Fruit fly (Drosophila melanogaster): Measurements from ENCODE around the gene CG13794.

The CG13794 gene

DNA sequence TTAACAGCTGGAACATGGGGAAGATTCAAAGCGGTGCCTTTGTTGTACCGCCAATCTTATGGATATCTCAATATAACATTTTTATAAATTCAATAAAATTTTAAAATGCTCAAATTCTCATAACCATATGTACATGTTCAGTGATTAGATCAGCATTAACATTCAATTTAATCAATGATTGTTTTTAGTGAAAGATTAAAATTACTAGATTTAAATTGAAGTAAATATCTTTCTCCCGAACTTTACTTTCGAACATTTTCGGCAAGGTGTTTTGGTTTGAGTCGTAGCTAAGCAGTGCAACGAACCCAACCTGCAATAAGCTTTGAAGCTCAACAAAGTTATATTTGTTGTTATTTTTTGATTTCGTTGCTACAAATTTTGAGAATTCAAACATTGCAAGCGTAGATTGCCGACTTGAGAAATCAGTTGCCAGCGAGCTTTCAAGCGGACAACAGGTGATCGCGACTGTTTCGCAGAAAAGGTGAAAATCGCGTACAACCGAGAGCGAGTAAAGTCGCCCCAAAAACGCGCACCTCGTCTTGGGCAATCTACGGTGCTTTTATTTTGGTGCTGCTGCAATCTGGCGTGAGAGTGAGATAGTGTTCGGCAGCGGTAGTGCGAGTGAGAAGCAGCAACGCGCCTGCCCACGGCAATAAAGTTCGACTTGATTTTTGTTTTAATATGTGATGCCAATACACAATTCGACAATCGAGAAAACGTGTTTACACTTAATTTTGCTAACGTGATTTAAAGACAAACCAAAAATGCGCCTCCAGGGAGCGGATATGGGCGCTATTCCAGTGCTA lies 20.0 kb downstream of the CG13794 start, which contains the start of gene Tep3 (continued):
- TF ChIP-seq row (GFP tag; IDR thresholded peaks at IDR 0.05): peak; percentile 38; the same call in 1 of the 3 replicates
- TF ChIP-seq CG12744 (GFP tag; optimal IDR thresholded peaks at IDR 0.05): no peak
- peak; percentile 14 for TF ChIP-seq CG4820 (GFP tag; optimal IDR thresholded peaks at IDR 0.05)
- TF ChIP-seq wdn (GFP tag; IDR thresholded peaks at IDR 0.05): no peak
- peak; percentile 33 for TF ChIP-seq ERR (GFP tag; optimal IDR thresholded peaks at IDR 0.05)
- TF ChIP-seq lov (optimal IDR thresholded peaks at IDR 0.05): no peak
- no peak for TF ChIP-seq lov (GFP tag; IDR thresholded peaks at IDR 0.05)
- peak; percentile 52 for TF ChIP-seq Hsf (GFP tag; optimal IDR thresholded peaks at IDR 0.05)
- peak; percentile 43; the same call in 1 of the 2 replicates for TF ChIP-seq slbo (GFP tag; IDR thresholded peaks at IDR 0.05)
- TF ChIP-seq Awh (GFP tag; IDR thresholded peaks at IDR 0.05): 0 out of 2 replicates have a peak, but pooled peaks have one; percentile 29
- TF ChIP-seq CG12769 (tag; optimal IDR thresholded peaks at IDR 0.05): peak; percentile 5
- no peak for TF ChIP-seq CG17612 (GFP tag; IDR thresholded peaks at IDR 0.05)
- TF ChIP-seq CG10543 (GFP tag; optimal IDR thresholded peaks at IDR 0.05): peak; percentile 9
- peak; percentile 19 for TF ChIP-seq CG9727 (GFP tag; optimal IDR thresholded peaks at IDR 0.05)
- TF ChIP-seq CG5245 (GFP tag; optimal IDR thresholded peaks at IDR 0.05): peak; percentile 11
- no peak for TF ChIP-seq prd (optimal IDR thresholded peaks at IDR 0.05)
- TF ChIP-seq prd (GFP tag; IDR thresholded peaks at IDR 0.05): 0 out of 3 replicates have a peak, but pooled peaks have one; percentile 37
- TF ChIP-seq Usf (GFP tag; optimal IDR thresholded peaks at IDR 0.05): no peak
- TF ChIP-seq CG1792 (GFP tag; optimal IDR thresholded peaks at IDR 0.05): no peak
- TF ChIP-seq az2 (GFP tag; optimal IDR thresholded peaks at IDR 0.05): peak; percentile 4
- TF ChIP-seq so (GFP tag; IDR thresholded peaks at IDR 0.05): 0 out of 3 replicates have a peak, but pooled peaks have one; percentile 9
- TF ChIP-seq pho (GFP tag; optimal IDR thresholded peaks at IDR 0.05): peak; percentile 27
- TF ChIP-seq bab2 (GFP tag; optimal IDR thresholded peaks at IDR 0.05): peak; percentile 24
- peak; percentile 19 for TF ChIP-seq CG4854 (GFP tag; optimal IDR thresholded peaks at IDR 0.05)
- peak; percentile 32 for TF ChIP-seq CHES-1-like (GFP tag; optimal IDR thresholded peaks at IDR 0.05)
- TF ChIP-seq ci (GFP tag; IDR thresholded peaks at IDR 0.05): peak; percentile 35; the same call in 1 of the 3 replicates
- TF ChIP-seq CG10209 (GFP tag; optimal IDR thresholded peaks at IDR 0.05): peak; percentile 31
- peak; percentile 80 for TF ChIP-seq sens (GFP tag)
- TF ChIP-seq Lpt (GFP tag; optimal IDR thresholded peaks at IDR 0.05): no peak
- peak; percentile 40 to 43 for TF ChIP-seq dpn (GFP tag; optimal IDR thresholded peaks at IDR 0.05)
- peak; percentile 62 for TF ChIP-seq CG9932 (GFP tag; IDR thresholded peaks at IDR 0.05)
- TF ChIP-seq Rx (GFP tag; IDR thresholded peaks at IDR 0.05): no peak
- peak; percentile 56 for TF ChIP-seq mam (GFP tag; optimal IDR thresholded peaks at IDR 0.05)
- peak; percentile 46 for TF ChIP-seq CG4424 (GFP tag; optimal IDR thresholded peaks at IDR 0.05)
- no peak; the same call in 1 of the 2 replicates for TF ChIP-seq CG31441 (GFP tag; IDR thresholded peaks at IDR 0.05)
- TF ChIP-seq HHEX (GFP tag; optimal IDR thresholded peaks at IDR 0.05): no peak
- TF ChIP-seq Hmr (GFP tag; optimal IDR thresholded peaks at IDR 0.05): peak; percentile 35
- peak; percentile 24; the same call in 1 of the 2 replicates for TF ChIP-seq Ptx1 (GFP tag; IDR thresholded peaks at IDR 0.05)
- TF ChIP-seq CG18011 (GFP tag; optimal IDR thresholded peaks at IDR 0.05): no peak
- TF ChIP-seq Poxn (GFP tag; IDR thresholded peaks at IDR 0.05): no peak
- TF ChIP-seq tin (GFP tag; optimal IDR thresholded peaks at IDR 0.05): peak; percentile 42
- TF ChIP-seq gem (tag; optimal IDR thresholded peaks at IDR 0.05): peak; percentile 53
- TF ChIP-seq CG4707 (GFP tag; optimal IDR thresholded peaks at IDR 0.05): no peak
- 0 out of 3 replicates have a peak, but pooled peaks have one; percentile 19 for TF ChIP-seq CG7963 (GFP tag; IDR thresholded peaks at IDR 0.05; ENCODE audit: partially characterized antibody)
- peak; percentile 19; the same call in 1 of the 2 replicates for TF ChIP-seq HLH3B (GFP tag; IDR thresholded peaks at IDR 0.05)
- TF ChIP-seq CG12299 (tag; optimal IDR thresholded peaks at IDR 0.05): peak; percentile 15
- no peak for TF ChIP-seq CG11696 (GFP tag; IDR thresholded peaks at IDR 0.05)
- peak; percentile 99 for TF ChIP-seq CG8359 (GFP tag; optimal IDR thresholded peaks at IDR 0.05; ENCODE audit: borderline replicate concordance)
- no peak for TF ChIP-seq Camta (GFP tag; optimal IDR thresholded peaks at IDR 0.05)
- no peak for TF ChIP-seq ems (GFP tag; optimal IDR thresholded peaks at IDR 0.05)

Data from whole organism, embryonic.